Worm (Caenorhabditis elegans): ENCODE data around the gene gnrr-5.

DNA sequence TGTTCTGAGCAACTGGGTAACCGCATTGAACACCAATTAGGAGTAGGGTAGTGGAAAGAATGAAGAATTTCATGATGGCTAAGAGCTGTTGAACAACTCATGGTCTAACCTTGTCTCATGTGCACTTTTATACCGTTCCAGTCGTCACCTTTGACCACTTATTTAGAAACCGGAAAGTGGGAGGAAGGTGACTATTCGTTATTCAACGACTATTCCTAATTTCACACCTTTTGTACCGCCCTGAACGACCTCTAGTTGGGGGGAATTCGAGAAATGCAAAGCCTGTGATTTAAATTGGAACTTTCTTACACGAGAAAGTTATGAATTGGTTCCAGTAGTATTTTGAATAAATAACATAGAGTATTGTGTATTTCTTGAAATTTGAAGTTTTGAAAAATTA is 25.0 kb downstream of the gnrr-5 start, which contains the start of gene Y47D7A.12:
- TF ChIP-seq elt-3 (tag; optimal IDR thresholded peaks at IDR 0.05) (no peak), nhr-76 (tag; optimal IDR thresholded peaks at IDR 0.05) (no peak), unc-62 (GFP tag; optimal IDR thresholded peaks at IDR 0.05) (no peak), ztf-11 (tag; optimal IDR thresholded peaks at IDR 0.05) (no peak), ces-1 (GFP tag; optimal IDR thresholded peaks at IDR 0.05) (no peak), lsy-2 (tag; optimal IDR thresholded peaks at IDR 0.05) (no peak), M03D4.4 (tag; optimal IDR thresholded peaks at IDR 0.05) (no peak), bed-3 (GFP tag; optimal IDR thresholded peaks at IDR 0.05) (no peak), blmp-1 (tag; optimal IDR thresholded peaks at IDR 0.05) (no peak), sptf-1 (tag; optimal IDR thresholded peaks at IDR 0.05) (no peak), snpc-4 (tag; optimal IDR thresholded peaks at IDR 0.05) (no peak), nhr-12 (tag; optimal IDR thresholded peaks at IDR 0.05) (no peak)

Measured in whole organism, mixed stage, embryonic.